Fruit fly (Drosophila melanogaster): ENCODE measurements around the gene spg.

- no peak for TF ChIP-seq CTCF (optimal IDR thresholded peaks at IDR 0.05)
- TF ChIP-seq CG8478 (optimal IDR thresholded peaks at IDR 0.05): no peak
These were observed 6.5 kb downstream of the spg start for dm6 chr3R:28851530-28851929.

All from S2 (cell line).